Worm (Caenorhabditis elegans) whole organism, young adult: ENCODE data around the gene hadb-1.

Experiments
- B0019.2 ChIP-seq: fragments of 200-800 bp; sonication (Bioruptor generic); conservative IDR thresholded peaks from 2 replicates; pipeline ENCODE4 v1.3.6; 2022; ENCODE audit warnings: missing genetic modification reagents, missing genetic modification characterization, missing compliant biosample characterization
- B0035.1 ChIP-seq: sonication (generic microtip); optimal IDR thresholded peaks from 2 replicates; lab custom pipeline; 2016; ENCODE audit warnings: missing genetic modification characterization, mild to moderate bottlenecking, missing compliant biosample characterization, missing genotype, missing genetic modification reagents
- B0261.1 ChIP-seq: sonication (generic microtip); optimal IDR thresholded peaks from 2 replicates; lab custom pipeline; 2016; ENCODE audit warnings: mild to moderate bottlenecking, missing genetic modification characterization, moderate library complexity, missing compliant biosample characterization
- C06A6.2 ChIP-seq: fragments of 200-800 bp; sonication (Bioruptor generic); conservative IDR thresholded peaks from 2 replicates; pipeline ENCODE4 v1.3.6; 2022; ENCODE audit warnings: missing genetic modification characterization, missing compliant biosample characterization
- F23B12.7 ChIP-seq: sonication (generic microtip); optimal IDR thresholded peaks from 2 replicates; lab custom pipeline; 2017; ENCODE audit warnings: missing genetic modification characterization, mild to moderate bottlenecking, missing compliant biosample characterization, antibody characterized with exemption, moderate library complexity; ENCODE audit not compliant: insufficient read depth
- F33H1.4 ChIP-seq: fragments of 200-800 bp; sonication (Bioruptor generic); IDR thresholded peaks from 2 replicates; pipeline ENCODE4 v1.3.6; 2022; ENCODE audit warnings: missing genetic modification reagents, missing genetic modification characterization, missing compliant biosample characterization
- F49E8.2 ChIP-seq: sonication (generic microtip); optimal IDR thresholded peaks from 3 replicates; lab custom pipeline; 2017; ENCODE audit warnings: missing genetic modification characterization, mild to moderate bottlenecking, missing compliant biosample characterization, antibody characterized with exemption, moderate library complexity; ENCODE audit not compliant: insufficient read depth
- F52B5.7 ChIP-seq: sonication (generic microtip); optimal IDR thresholded peaks from 2 replicates; lab custom pipeline; 2016; ENCODE audit warnings: mild to moderate bottlenecking, missing genetic modification characterization, missing compliant biosample characterization
- F55B11.4 ChIP-seq: sonication (generic microtip); optimal IDR thresholded peaks from 2 replicates; lab custom pipeline; 2016; ENCODE audit warnings: missing compliant biosample characterization, missing genetic modification characterization, borderline replicate concordance; ENCODE audit not compliant: insufficient read depth
- Y67H2A.10 ChIP-seq: fragments of 200-800 bp; sonication (Bioruptor generic); conservative IDR thresholded peaks from 2 replicates; pipeline ENCODE4 v1.3.6; 2022; ENCODE audit warnings: missing genetic modification reagents, missing genetic modification characterization, missing compliant biosample characterization
- Y95B8A.8 ChIP-seq: fragments of 200-800 bp; sonication (Bioruptor generic); IDR thresholded peaks from 2 replicates; pipeline ENCODE4 v1.3.6; 2022; ENCODE audit warnings: missing genetic modification reagents, missing genetic modification characterization, missing compliant biosample characterization
- athp-1 ChIP-seq: sonication (generic microtip); optimal IDR thresholded peaks from 2 replicates; lab custom pipeline; 2017; ENCODE audit warnings: mild to moderate bottlenecking, missing genetic modification characterization, missing compliant biosample characterization
- cebp-2 ChIP-seq: fragments of 200-800 bp; sonication (Bioruptor generic); IDR thresholded peaks from 2 replicates; pipeline ENCODE4 v1.3.6; 2022; ENCODE audit warnings: missing genetic modification characterization, missing compliant biosample characterization
- ceh-100 ChIP-seq: fragments of 200-800 bp; sonication (Bioruptor generic); IDR thresholded peaks from 2 replicates; pipeline ENCODE4 v1.3.6; 2022; ENCODE audit warnings: missing genetic modification reagents, missing genetic modification characterization, missing compliant biosample characterization
- ceh-40 ChIP-seq: fragments of 200-800 bp; sonication (Bioruptor generic); IDR thresholded peaks from 2 replicates; pipeline ENCODE4 v1.3.6; 2022; ENCODE audit warnings: missing genetic modification characterization, missing compliant biosample characterization
- ceh-58 ChIP-seq: fragments of 200-800 bp; sonication (Bioruptor generic); IDR thresholded peaks from 2 replicates; pipeline ENCODE4 v1.3.6; 2022; ENCODE audit warnings: missing genetic modification characterization, missing compliant biosample characterization
- ceh-91 ChIP-seq: fragments of 200-800 bp; sonication (Bioruptor generic); IDR thresholded peaks from 2 replicates; pipeline ENCODE4 v1.3.6; 2022; ENCODE audit warnings: missing genetic modification reagents, missing genetic modification characterization, missing compliant biosample characterization
- die-1 ChIP-seq: sonication (generic microtip); optimal IDR thresholded peaks from 2 replicates; lab custom pipeline; 2016; ENCODE audit warnings: missing genotype, mild to moderate bottlenecking, missing genetic modification characterization, missing compliant biosample characterization
- egl-18 ChIP-seq: fragments of 200-800 bp; sonication (Bioruptor generic); IDR thresholded peaks from 2 replicates; pipeline ENCODE4 v1.3.6; 2022; ENCODE audit warnings: missing genetic modification reagents, missing genetic modification characterization, missing compliant biosample characterization
- ets-4 ChIP-seq: fragments of 200-800 bp; sonication (Bioruptor generic); optimal IDR thresholded peaks from 2 replicates; lab custom pipeline; 2018; ENCODE audit warnings: mild to moderate bottlenecking, missing genetic modification characterization, missing compliant biosample characterization
- fkh-3 ChIP-seq: sonication (generic microtip); optimal IDR thresholded peaks from 2 replicates; lab custom pipeline; 2016; ENCODE audit warnings: mild to moderate bottlenecking, missing genetic modification characterization, missing compliant biosample characterization
- hsf-1 ChIP-seq: fragments of 200-800 bp; sonication (Bioruptor generic); IDR thresholded peaks from 2 replicates; pipeline ENCODE4 v1.3.6; 2022; ENCODE audit warnings: missing genetic modification reagents, missing genetic modification characterization, missing compliant biosample characterization
- lir-1 ChIP-seq: fragments of 200-800 bp; sonication (Bioruptor generic); conservative IDR thresholded peaks from 2 replicates; pipeline ENCODE4 v1.3.6; 2022; ENCODE audit warnings: missing genetic modification reagents, missing genetic modification characterization, missing compliant biosample characterization
- lsl-1 ChIP-seq: fragments of 200-800 bp; sonication (Bioruptor generic); optimal IDR thresholded peaks from 2 replicates; lab custom pipeline; 2018; ENCODE audit warnings: mild to moderate bottlenecking, missing genetic modification characterization, moderate library complexity, missing compliant biosample characterization
- madf-10 ChIP-seq: sonication (generic microtip); optimal IDR thresholded peaks from 2 replicates; lab custom pipeline; 2016; ENCODE audit warnings: mild to moderate bottlenecking, missing genetic modification characterization, missing compliant biosample characterization
- madf-6 ChIP-seq: fragments of 200-800 bp; sonication (Bioruptor generic); IDR thresholded peaks from 2 replicates; pipeline ENCODE4 v1.3.6; 2022; ENCODE audit warnings: missing genetic modification reagents, missing genetic modification characterization, missing compliant biosample characterization
- madf-8 ChIP-seq: fragments of 200-800 bp; sonication (Bioruptor generic); conservative IDR thresholded peaks from 2 replicates; pipeline ENCODE4 v1.3.6; 2022; ENCODE audit warnings: missing genetic modification reagents, missing genetic modification characterization, missing compliant biosample characterization
- mel-28 ChIP-seq: sonication (generic microtip); optimal IDR thresholded peaks from 2 replicates; lab custom pipeline; 2016; ENCODE audit warnings: borderline replicate concordance, mild to moderate bottlenecking, missing genetic modification characterization, missing compliant biosample characterization
- mes-4 ChIP-seq: sonication (generic microtip); optimal IDR thresholded peaks from 2 replicates; lab custom pipeline; 2016; ENCODE audit warnings: missing genotype, missing genetic modification characterization, missing compliant biosample characterization
- nfya-1 ChIP-seq: sonication (generic microtip); optimal IDR thresholded peaks from 2 replicates; lab custom pipeline; 2017; ENCODE audit warnings: antibody characterized with exemption, missing compliant biosample characterization, missing genetic modification characterization, borderline replicate concordance; ENCODE audit not compliant: insufficient read depth
- nfya-2 ChIP-seq: fragments of 200-800 bp; sonication (Bioruptor generic); IDR thresholded peaks from 2 replicates; pipeline ENCODE4 v1.3.6; 2022; ENCODE audit warnings: missing genetic modification reagents, missing genetic modification characterization, missing compliant biosample characterization
- nfyb-1 ChIP-seq: fragments of 200-800 bp; sonication (Bioruptor generic); IDR thresholded peaks from 2 replicates; pipeline ENCODE4 v1.3.6; 2022; ENCODE audit warnings: missing genetic modification reagents, missing genetic modification characterization, missing compliant biosample characterization
- nhr-179 ChIP-seq: sonication (generic microtip); optimal IDR thresholded peaks from 2 replicates; lab custom pipeline; 2016; ENCODE audit warnings: mild to moderate bottlenecking, missing genetic modification characterization, missing compliant biosample characterization
- pbrm-1 ChIP-seq: fragments of 200-800 bp; sonication (Bioruptor generic); IDR thresholded peaks from 2 replicates; pipeline ENCODE4 v1.3.6; 2022; ENCODE audit warnings: missing genetic modification reagents, missing genetic modification characterization, missing compliant biosample characterization
- rec-8 ChIP-seq, 2 experiments: sonication (generic microtip); optimal IDR thresholded peaks; 2 replicates each; lab custom pipeline; 2016; ENCODE audit warnings: mild to moderate bottlenecking in 2 of 2, missing genetic modification characterization in 2 of 2, missing genetic modification reagents in 2 of 2, missing genotype in 2 of 2, missing biosample characterization in 1 of 2, missing compliant biosample characterization in 1 of 2, moderate library complexity in 1 of 2
- repo-1 ChIP-seq: sonication (generic microtip); optimal IDR thresholded peaks from 2 replicates; lab custom pipeline; 2017; ENCODE audit warnings: mild to moderate bottlenecking, missing genetic modification characterization, missing compliant biosample characterization
- snpc-1.1 ChIP-seq: sonication (generic microtip); optimal IDR thresholded peaks from 2 replicates; lab custom pipeline; 2017; ENCODE audit warnings: missing genetic modification characterization, mild to moderate bottlenecking, missing compliant biosample characterization, antibody characterized with exemption, moderate library complexity, missing genotype, missing genetic modification reagents; ENCODE audit not compliant: insufficient read depth
- snpc-1.3 ChIP-seq: sonication (generic microtip); optimal IDR thresholded peaks from 2 replicates; lab custom pipeline; 2017; ENCODE audit warnings: missing genetic modification characterization, mild to moderate bottlenecking, missing compliant biosample characterization, antibody characterized with exemption, moderate library complexity, missing genotype, missing genetic modification reagents; ENCODE audit not compliant: insufficient read depth
- snpc-4 ChIP-seq, 5 experiments: fragments of 150-350 bp in 1 of 5; sonication (generic microtip) in 4 of 5; optimal IDR thresholded peaks; 2 replicates each; lab custom pipeline; 2014 to 2018; ENCODE audit warnings: missing genetic modification characterization in 5 of 5, missing biosample characterization in 3 of 5, antibody characterized with exemption in 2 of 5, mild to moderate bottlenecking in 2 of 5, missing compliant biosample characterization in 2 of 5, missing genotype in 2 of 5, moderate library complexity in 2 of 5, missing genetic modification reagents in 1 of 5
- sptf-2 ChIP-seq: fragments of 200-800 bp; sonication (Bioruptor generic); optimal IDR thresholded peaks from 2 replicates; lab custom pipeline; 2018; ENCODE audit warnings: mild to moderate bottlenecking, missing genetic modification characterization, missing compliant biosample characterization
- tbp1 ChIP-seq: fragments of 200-800 bp; sonication (Bioruptor generic); optimal IDR thresholded peaks from 2 replicates; lab custom pipeline; 2018; ENCODE audit warnings: mild to moderate bottlenecking, missing genetic modification characterization, missing compliant biosample characterization
- tbx-9 ChIP-seq: sonication (generic microtip); optimal IDR thresholded peaks from 2 replicates; lab custom pipeline; 2016; ENCODE audit warnings: borderline replicate concordance, missing genetic modification characterization, inconsistent platforms, missing compliant biosample characterization
- xnd-1 ChIP-seq: sonication (generic microtip); optimal IDR thresholded peaks from 2 replicates; lab custom pipeline; 2016; ENCODE audit warnings: missing genotype, missing genetic modification reagents, missing genetic modification characterization, missing compliant biosample characterization
- zfh-2 ChIP-seq: fragments of 200-800 bp; sonication (Bioruptor generic); conservative IDR thresholded peaks from 2 replicates; pipeline ENCODE4 v1.3.6; 2022; ENCODE audit warnings: missing genetic modification reagents, missing genetic modification characterization, missing compliant biosample characterization
- ztf-18 ChIP-seq: sonication (generic microtip); optimal IDR thresholded peaks from 2 replicates; lab custom pipeline; 2016; ENCODE audit warnings: missing genotype, mild to moderate bottlenecking, missing genetic modification characterization, missing compliant biosample characterization
- ztf-25 ChIP-seq: fragments of 200-800 bp; sonication (Bioruptor generic); IDR thresholded peaks from 2 replicates; pipeline ENCODE4 v1.3.6; 2022; ENCODE audit warnings: missing genetic modification reagents, missing genetic modification characterization, missing compliant biosample characterization
- ztf-6 ChIP-seq: fragments of 200-800 bp; sonication (Bioruptor generic); IDR thresholded peaks from 2 replicates; pipeline ENCODE4 v1.3.6; 2022; ENCODE audit warnings: missing genetic modification reagents, missing genetic modification characterization, missing compliant biosample characterization

Gene hadb-1

ce11 chrIII:8658367-8658761 lies 29.9 kb downstream of the hadb-1 start (continued):
- TF ChIP-seq egl-18 (GFP tag; lab: Robert Waterston, UW): no peak
- no peak for TF ChIP-seq F33H1.4
- no peak for TF ChIP-seq mel-28
- no peak for TF ChIP-seq F55B11.4 (tag; lab: Kevin White, UChicago)
- no peak for TF ChIP-seq mes-4 (tag; lab: Kevin White, UChicago)
- no peak for TF ChIP-seq snpc-1.3 (tag; lab: Kevin White, UChicago)
- no peak for TF ChIP-seq athp-1
- peak; percentile 45 for TF ChIP-seq madf-10 (tag; lab: Kevin White, UChicago)
- TF ChIP-seq sptf-2 (GFP tag; lab: Kevin White, UChicago): no peak
- TF ChIP-seq B0035.1: no peak
- TF ChIP-seq zfh-2: no peak
- TF ChIP-seq tbp1 (GFP tag; lab: Kevin White, UChicago): peak; percentile 68
- TF ChIP-seq F23B12.7 (tag; lab: Kevin White, UChicago): no peak
- no peak for TF ChIP-seq nfya-2 (GFP tag; lab: Robert Waterston, UW)
- no peak for TF ChIP-seq snpc-1.1 (tag; lab: Kevin White, UChicago)
- TF ChIP-seq madf-8 (GFP tag; lab: Robert Waterston, UW): no peak
- TF ChIP-seq Y95B8A.8 (GFP tag; lab: Robert Waterston, UW): no peak
- TF ChIP-seq snpc-4 (GFP tag; optimal IDR thresholded peaks at IDR 0.05; lab: Kevin White, UChicago): no peak
- peak in 3 of 4 experiments; percentile 52 to 64 (median 60) for TF ChIP-seq snpc-4 (tag; optimal IDR thresholded peaks at IDR 0.05; lab: Kevin White, UChicago)
- peak; percentile 25 for TF ChIP-seq ztf-18 (tag; lab: Kevin White, UChicago)
- TF ChIP-seq C06A6.2: peak; percentile 64; the same call in 1 of the 2 replicates
- TF ChIP-seq ceh-100 (GFP tag; lab: Robert Waterston, UW): no peak
- TF ChIP-seq madf-6 (GFP tag; lab: Robert Waterston, UW): no peak
- TF ChIP-seq B0261.1: peak; percentile 9
- no peak for TF ChIP-seq fkh-3 (tag; lab: Kevin White, UChicago)
- no peak for TF ChIP-seq ets-4 (GFP tag; lab: Kevin White, UChicago)
- TF ChIP-seq ceh-91: no peak
- TF ChIP-seq lsl-1 (GFP tag; lab: Kevin White, UChicago): no peak
- TF ChIP-seq rec-8 (tag; optimal IDR thresholded peaks at IDR 0.05; lab: Kevin White, UChicago): no peak
- TF ChIP-seq F52B5.7 (tag; lab: Kevin White, UChicago): no peak
- TF ChIP-seq ceh-58 (GFP tag; lab: Robert Waterston, UW): no peak
- TF ChIP-seq repo-1 (tag; lab: Kevin White, UChicago): peak; percentile 51
- TF ChIP-seq tbx-9: no peak
- peak; percentile 72; the same call in 1 of the 2 replicates for TF ChIP-seq nfyb-1
- TF ChIP-seq F49E8.2 (tag; lab: Kevin White, UChicago): no peak
- no peak for TF ChIP-seq lir-1 (GFP tag; lab: Robert Waterston, UW)
- no peak for TF ChIP-seq ztf-25 (GFP tag; lab: Robert Waterston, UW)
- no peak for TF ChIP-seq Y67H2A.10 (GFP tag; lab: Robert Waterston, UW)
- peak; percentile 47; the same call in 1 of the 2 replicates for TF ChIP-seq pbrm-1
- TF ChIP-seq hsf-1: peak; percentile 91
- no peak for TF ChIP-seq cebp-2
- TF ChIP-seq ceh-40 (GFP tag; lab: Robert Waterston, UW): no peak
- TF ChIP-seq nfya-1 (tag; lab: Kevin White, UChicago): no peak
- TF ChIP-seq B0019.2 (GFP tag; lab: Robert Waterston, UW): no peak
- no peak for TF ChIP-seq xnd-1
- peak; percentile 52 for TF ChIP-seq die-1
- no peak for TF ChIP-seq ztf-6 (GFP tag; lab: Robert Waterston, UW)
- TF ChIP-seq nhr-179 (tag; lab: Kevin White, UChicago): no peak
